Worm (Caenorhabditis elegans): ENCODE measurements around the gene pqn-57.

- TF ChIP-seq dao-5 (tag; optimal IDR thresholded peaks at IDR 0.05) (no peak), him-1 (tag; optimal IDR thresholded peaks at IDR 0.05) (no peak), W03F9.2 (tag; optimal IDR thresholded peaks at IDR 0.05) (no peak)
Observed at ce11 chrX:8276984-8277383, 43.8 kb downstream of the pqn-57 start.

Data from whole organism, L4/young adult.